Worm (Caenorhabditis elegans) whole organism, L1 larva: Measurements from ENCODE around the gene cnc-5.

Source experiments
- C16A3.4 ChIP-seq: fragments of 150-350 bp; optimal IDR thresholded peaks from 2 replicates; lab custom pipeline; 2014; ENCODE audit warnings: missing biosample characterization, missing genetic modification characterization
- C34B4.2 ChIP-seq: sonication (generic microtip); optimal IDR thresholded peaks from 2 replicates; lab custom pipeline; 2017; ENCODE audit warnings: mild to moderate bottlenecking, missing genetic modification characterization, missing compliant biosample characterization
- ceh-63 ChIP-seq: fragments of 200-800 bp; sonication (Bioruptor generic); optimal IDR thresholded peaks from 2 replicates; lab custom pipeline; 2018; ENCODE audit warnings: mild to moderate bottlenecking, missing genetic modification characterization, missing compliant biosample characterization
- dsc-1 ChIP-seq: sonication (generic microtip); optimal IDR thresholded peaks from 2 replicates; lab custom pipeline; 2016; ENCODE audit warnings: mild to moderate bottlenecking, missing genetic modification characterization, missing compliant biosample characterization
- egl-13 ChIP-seq: sonication (generic microtip); optimal IDR thresholded peaks from 2 replicates; lab custom pipeline; 2016; ENCODE audit warnings: missing genotype, missing genetic modification reagents, missing genetic modification characterization, missing compliant biosample characterization
- egl-27 ChIP-seq, 2 experiments: fragments of 150-350 bp in 1 of 2; sonication (generic microtip); optimal IDR thresholded peaks; 3 replicates each; lab custom pipeline; 2017 to 2018; ENCODE audit warnings: missing biosample characterization in 2 of 2, missing genetic modification characterization in 2 of 2, missing genetic modification reagents in 2 of 2
- elt-3 ChIP-seq, 6 experiments: fragments of 150-350 bp in 1 of 6; sonication (generic microtip); optimal IDR thresholded peaks; 2 replicates each; lab custom pipeline; 2017 to 2018; ENCODE audit warnings: missing biosample characterization in 6 of 6, missing genetic modification characterization in 6 of 6, inconsistent platforms in 1 of 6
- ets-5 ChIP-seq: fragments of 200-800 bp; sonication (Bioruptor generic); IDR thresholded peaks from 2 replicates; pipeline ENCODE4 v1.3.6; 2022; ENCODE audit warnings: missing genetic modification characterization, missing compliant biosample characterization
- fkh-10 ChIP-seq: sonication (generic microtip); optimal IDR thresholded peaks from 2 replicates; lab custom pipeline; 2017; ENCODE audit warnings: missing biosample characterization, missing genetic modification reagents, missing genetic modification characterization
- fkh-8 ChIP-seq: sonication (generic microtip); optimal IDR thresholded peaks from 2 replicates; lab custom pipeline; 2016; ENCODE audit warnings: mild to moderate bottlenecking, missing genetic modification characterization, missing compliant biosample characterization
- hlh-4 ChIP-seq: sonication (generic microtip); optimal IDR thresholded peaks from 2 replicates; lab custom pipeline; 2016; ENCODE audit warnings: mild to moderate bottlenecking, missing genetic modification characterization, missing compliant biosample characterization
- isw-1 ChIP-seq: fragments of 200-800 bp; sonication (Bioruptor generic); IDR thresholded peaks from 2 replicates; pipeline ENCODE4 v1.3.6; 2022; ENCODE audit warnings: missing genetic modification characterization, missing compliant biosample characterization
- lin-13 ChIP-seq: fragments of 150-350 bp; optimal IDR thresholded peaks from 2 replicates; lab custom pipeline; 2014; ENCODE audit warnings: missing biosample characterization, missing genetic modification reagents, missing genetic modification characterization
- lin-14 ChIP-seq: fragments of 200-800 bp; sonication (Bioruptor generic); optimal IDR thresholded peaks from 2 replicates; lab custom pipeline; 2018; ENCODE audit warnings: mild to moderate bottlenecking, missing genetic modification characterization, moderate library complexity, missing compliant biosample characterization
- lin-15B ChIP-seq: fragments of 150-350 bp; sonication (generic microtip); optimal IDR thresholded peaks from 3 replicates; lab custom pipeline; 2014; ENCODE audit warnings: missing biosample characterization, missing genetic modification characterization
- lin-35 ChIP-seq, 2 experiments: fragments of 150-350 bp; optimal IDR thresholded peaks; 2 replicates each; lab custom pipeline; 2014; ENCODE audit warnings: missing biosample characterization in 2 of 2, missing genetic modification characterization in 2 of 2, missing genetic modification reagents in 2 of 2
- lin-39 ChIP-seq: fragments of 150-350 bp; optimal IDR thresholded peaks from 2 replicates; lab custom pipeline; 2014; ENCODE audit warnings: missing biosample characterization, missing genetic modification reagents, missing genetic modification characterization
- lir-3 ChIP-seq: sonication (generic microtip); optimal IDR thresholded peaks from 2 replicates; lab custom pipeline; 2016; ENCODE audit warnings: mild to moderate bottlenecking, missing genetic modification characterization, moderate library complexity, missing compliant biosample characterization; ENCODE audit not compliant: poor library complexity
- lsy-2 ChIP-seq, 2 experiments: fragments of 150-350 bp; optimal IDR thresholded peaks; 2 replicates each; lab custom pipeline; 2014; ENCODE audit warnings: missing biosample characterization in 2 of 2, missing genetic modification characterization in 2 of 2
- mab-9 ChIP-seq: fragments of 200-800 bp; sonication (Bioruptor generic); IDR thresholded peaks from 2 replicates; pipeline ENCODE4 v1.3.6; 2022; ENCODE audit warnings: missing genetic modification reagents, missing genetic modification characterization, missing compliant biosample characterization
- mef-2 ChIP-seq: fragments of 150-350 bp; optimal IDR thresholded peaks from 2 replicates; lab custom pipeline; 2014; ENCODE audit warnings: missing biosample characterization, missing genetic modification characterization
- mep-1 ChIP-seq: fragments of 150-350 bp; optimal IDR thresholded peaks from 2 replicates; lab custom pipeline; 2014; ENCODE audit warnings: missing biosample characterization, missing genetic modification characterization
- nhr-11 ChIP-seq: fragments of 150-350 bp; optimal IDR thresholded peaks from 2 replicates; lab custom pipeline; 2014; ENCODE audit warnings: missing biosample characterization, missing genetic modification characterization
- nhr-12 ChIP-seq: sonication (generic microtip); optimal IDR thresholded peaks from 2 replicates; lab custom pipeline; 2017; ENCODE audit warnings: missing biosample characterization, missing genetic modification characterization
- nhr-19 ChIP-seq: fragments of 200-800 bp; sonication (Bioruptor generic); conservative IDR thresholded peaks from 2 replicates; pipeline ENCODE4 v1.3.6; 2022; ENCODE audit warnings: missing genetic modification characterization, missing compliant biosample characterization
- nhr-20 ChIP-seq: sonication (generic microtip); optimal IDR thresholded peaks from 2 replicates; lab custom pipeline; 2016; ENCODE audit warnings: mild to moderate bottlenecking, missing genetic modification characterization, missing compliant biosample characterization
- nhr-237 ChIP-seq: fragments of 150-350 bp; optimal IDR thresholded peaks from 2 replicates; lab custom pipeline; 2014; ENCODE audit warnings: missing biosample characterization, missing genetic modification characterization
- nhr-28 ChIP-seq: fragments of 150-350 bp; optimal IDR thresholded peaks from 2 replicates; lab custom pipeline; 2014; ENCODE audit warnings: missing biosample characterization, missing genetic modification characterization
- nhr-71 ChIP-seq: sonication (generic microtip); optimal IDR thresholded peaks from 2 replicates; lab custom pipeline; 2016; ENCODE audit warnings: mild to moderate bottlenecking, missing genetic modification characterization, moderate library complexity, missing compliant biosample characterization
- nhr-76 ChIP-seq: sonication (generic microtip); optimal IDR thresholded peaks from 2 replicates; lab custom pipeline; 2017; ENCODE audit warnings: missing biosample characterization, missing genetic modification characterization
- nhr-84 ChIP-seq: sonication (generic microtip); optimal IDR thresholded peaks from 2 replicates; lab custom pipeline; 2017; ENCODE audit warnings: missing biosample characterization, missing genetic modification characterization
- nhr-85 ChIP-seq: sonication (generic microtip); peaks from one replicate; lab custom pipeline; 2016; ENCODE audit warnings: missing genetic modification characterization, inconsistent platforms, missing compliant biosample characterization
- pax-3 ChIP-seq: fragments of 200-800 bp; sonication (Bioruptor generic); optimal IDR thresholded peaks from 2 replicates; lab custom pipeline; 2018; ENCODE audit warnings: mild to moderate bottlenecking, missing genetic modification characterization, moderate library complexity, missing compliant biosample characterization
- skn-1 ChIP-seq: fragments of 150-350 bp; optimal IDR thresholded peaks from 2 replicates; lab custom pipeline; 2014; ENCODE audit warnings: missing biosample characterization, missing genetic modification characterization
- snpc-4 ChIP-seq: fragments of 150-350 bp; optimal IDR thresholded peaks from 2 replicates; lab custom pipeline; 2014; ENCODE audit warnings: missing biosample characterization, missing genetic modification characterization
- snu-23 ChIP-seq: sonication (generic microtip); optimal IDR thresholded peaks from 2 replicates; lab custom pipeline; 2016; ENCODE audit warnings: missing genetic modification characterization, missing compliant biosample characterization
- tbx-2 ChIP-seq: sonication (generic microtip); optimal IDR thresholded peaks from 2 replicates; lab custom pipeline; 2016; ENCODE audit warnings: missing genetic modification characterization, missing compliant biosample characterization
- tlp-1 ChIP-seq: fragments of 150-350 bp; optimal IDR thresholded peaks from 2 replicates; lab custom pipeline; 2014; ENCODE audit warnings: missing biosample characterization, missing genetic modification characterization
- unc-130 ChIP-seq: fragments of 150-350 bp; optimal IDR thresholded peaks from 2 replicates; lab custom pipeline; 2017; ENCODE audit warnings: missing biosample characterization, missing genetic modification characterization, inconsistent platforms
- unc-30 ChIP-seq: sonication (generic microtip); optimal IDR thresholded peaks from 2 replicates; lab custom pipeline; 2017; ENCODE audit warnings: missing biosample characterization, missing genetic modification characterization
- unc-62 ChIP-seq: fragments of 150-350 bp; optimal IDR thresholded peaks from 2 replicates; lab custom pipeline; 2014; ENCODE audit warnings: missing biosample characterization, missing genetic modification reagents, missing genetic modification characterization
- vab-15 ChIP-seq: sonication (generic microtip); optimal IDR thresholded peaks from 2 replicates; lab custom pipeline; 2017; ENCODE audit warnings: missing genotype, mild to moderate bottlenecking, missing genetic modification characterization, missing compliant biosample characterization
- zip-4 ChIP-seq: fragments of 200-800 bp; sonication (Bioruptor generic); optimal IDR thresholded peaks from 2 replicates; lab custom pipeline; 2018; ENCODE audit warnings: mild to moderate bottlenecking, missing genetic modification characterization, moderate library complexity, missing compliant biosample characterization
- ztf-4 ChIP-seq: fragments of 150-350 bp; optimal IDR thresholded peaks from 2 replicates; lab custom pipeline; 2014; ENCODE audit warnings: missing biosample characterization, missing genetic modification characterization

Gene cnc-5

ce11 chrV:1471078-1471969 is 26.1 kb downstream of the cnc-5 start (continued):
- TF ChIP-seq elt-3 (tag; optimal IDR thresholded peaks at IDR 0.05; lab: Kevin White, UChicago) (peak in 2 of 6 experiments; percentile 41 to 53), unc-62 (no peak), tlp-1 (tag; lab: Kevin White, UChicago) (no peak), egl-27 (tag; optimal IDR thresholded peaks at IDR 0.05; lab: Kevin White, UChicago) (no peak)

ce11 chrV:1471977-1472376 is 26.8 kb downstream of the cnc-5 start:
- TF ChIP-seq skn-1 (peak; percentile 10), mef-2 (tag; lab: Kevin White, UChicago) (no peak), zip-4 (GFP tag; lab: Kevin White, UChicago) (peak; percentile 58)

DNA sequence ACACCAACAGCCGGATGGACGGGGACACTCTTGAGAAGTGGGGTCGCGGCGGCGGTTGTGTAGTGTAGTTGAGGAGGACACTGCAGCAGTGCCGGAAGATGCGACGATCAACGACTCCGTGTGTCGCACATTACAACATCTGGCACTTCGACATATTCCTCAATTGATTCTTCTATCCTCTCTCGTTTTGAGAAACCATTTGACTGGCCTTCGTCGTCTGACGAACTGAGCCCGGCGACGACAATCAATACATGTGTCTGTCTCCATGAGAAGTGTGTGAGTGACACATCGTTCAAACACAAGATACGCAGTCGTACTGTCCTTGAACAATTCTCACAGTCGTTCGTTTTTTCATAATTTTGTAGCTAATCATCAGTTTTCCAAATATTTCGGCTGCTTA is 27.4 kb downstream of the cnc-5 start:
- TF ChIP-seq mep-1 (tag; lab: Kevin White, UChicago) (peak; percentile 48), dsc-1 (tag; lab: Kevin White, UChicago) (peak; percentile 36), vab-15 (tag; lab: Kevin White, UChicago) (no peak), nhr-71 (tag; lab: Kevin White, UChicago) (peak; percentile 16), egl-27 (tag; optimal IDR thresholded peaks at IDR 0.05; lab: Kevin White, UChicago) (no peak), lin-14 (GFP tag; lab: Kevin White, UChicago) (peak; percentile 71), nhr-85 (tag; lab: Kevin White, UChicago) (peak; percentile 73)

DNA sequence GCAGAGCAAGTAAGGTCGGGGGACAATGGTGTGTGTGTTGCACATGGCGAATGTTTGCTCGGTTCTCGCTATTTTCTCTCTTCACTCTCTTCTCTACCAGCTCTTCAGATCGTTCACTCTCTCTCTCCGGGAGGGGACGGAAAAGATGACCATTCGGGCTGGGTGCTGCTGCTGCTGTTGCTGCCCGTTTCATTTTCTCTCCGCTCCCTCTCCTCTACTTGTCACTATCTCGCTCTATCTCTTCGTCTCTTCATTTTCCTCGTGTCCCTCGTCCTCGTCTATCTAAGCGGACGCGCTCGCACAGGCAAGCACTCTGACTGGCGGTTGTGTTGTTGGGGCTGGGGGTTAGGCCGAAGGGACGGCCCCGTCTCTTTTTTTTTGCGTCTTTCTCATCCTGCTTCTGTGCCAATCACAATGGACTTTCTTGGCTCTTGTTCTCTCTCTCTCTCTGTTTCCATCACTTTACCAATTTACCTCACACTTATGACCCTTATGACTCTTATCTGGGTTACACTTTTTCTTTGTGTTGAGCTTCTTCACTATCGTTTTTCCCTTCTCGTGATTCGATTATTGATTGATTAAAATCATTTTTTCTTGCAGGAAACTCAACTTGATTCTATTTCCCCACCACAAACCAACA is 29.4 kb downstream of the cnc-5 start, which contains the start of the genes F53E2.2 and unc-60:
Gene F53E2.2 (plus strand): TSS at position 601 of the 640 bp plus-strand sequence.
Gene unc-60 (plus strand): TSS at position 601 of the 640 bp plus-strand sequence.
- TF ChIP-seq mep-1 (tag; lab: Kevin White, UChicago) (peak; percentile 59), ceh-63 (GFP tag; lab: Kevin White, UChicago) (no peak), lir-3 (tag; lab: Kevin White, UChicago) (no peak), ets-5 (GFP tag; lab: Robert Waterston, UW) (no peak), nhr-20 (tag; lab: Kevin White, UChicago) (peak; percentile 40), ztf-4 (peak; percentile 72), snu-23 (GFP tag; lab: Kevin White, UChicago) (peak; percentile 80), C34B4.2 (tag; lab: Kevin White, UChicago) (no peak), nhr-84 (tag; lab: Kevin White, UChicago) (no peak), nhr-76 (tag; lab: Kevin White, UChicago) (no peak), nhr-11 (tag; lab: Kevin White, UChicago) (no peak), tbx-2 (peak; percentile 68), nhr-19 (GFP tag; lab: Robert Waterston, UW) (no peak; the same call in 1 of the 2 replicates), mab-9 (GFP tag; lab: Robert Waterston, UW) (no peak; the same call in 1 of the 2 replicates), lin-35 (GFP tag; optimal IDR thresholded peaks at IDR 0.05; lab: Kevin White, UChicago) (peak; percentile 45 to 69), lin-13 (GFP tag; lab: Kevin White, UChicago) (peak; percentile 34), unc-30 (no peak), nhr-71 (tag; lab: Kevin White, UChicago) (peak; percentile 82), nhr-28 (no peak), lsy-2 (tag; optimal IDR thresholded peaks at IDR 0.05; lab: Kevin White, UChicago) (peak; percentile 15 to 56), fkh-8 (tag; lab: Kevin White, UChicago) (peak; percentile 45), isw-1 (GFP tag; lab: Robert Waterston, UW) (peak; percentile 30; the same call in 1 of the 2 replicates), lin-39 (tag; lab: Kevin White, UChicago) (no peak), fkh-10 (GFP tag; lab: Kevin White, UChicago) (no peak), pax-3 (tag; lab: Kevin White, UChicago) (no peak), nhr-237 (tag; lab: Kevin White, UChicago) (no peak), egl-13 (tag; lab: Kevin White, UChicago) (no peak), hlh-4 (tag; lab: Kevin White, UChicago) (no peak), nhr-12 (tag; lab: Kevin White, UChicago) (no peak), lin-15B (no peak), egl-27 (tag; optimal IDR thresholded peaks at IDR 0.05; lab: Kevin White, UChicago) (peak; percentile 34 to 46), skn-1 (peak; percentile 77), unc-130 (tag; lab: Kevin White, UChicago) (no peak), snpc-4 (tag; lab: Kevin White, UChicago) (no peak), C16A3.4 (tag; lab: Kevin White, UChicago) (peak; percentile 35)
